Worm (Caenorhabditis elegans): ENCODE measurements around the gene ZK593.3.

Gene ZK593.3

ce11 chrIV:10935336-10935735 lies 19.8 kb downstream of the ZK593.3 start:
- peak; percentile 63 for TF ChIP-seq aha-1 (tag; optimal IDR thresholded peaks at IDR 0.05)
- peak; percentile 79 to 86 for TF ChIP-seq lin-35 (GFP tag; optimal IDR thresholded peaks at IDR 0.05)
- peak; percentile 94 for TF ChIP-seq ztf-4 (tag; optimal IDR thresholded peaks at IDR 0.05)
- TF ChIP-seq fkh-8 (tag; optimal IDR thresholded peaks at IDR 0.05) = peak; percentile 94
- peak; percentile 71 for TF ChIP-seq isw-1 (GFP tag; IDR thresholded peaks at IDR 0.05)
- TF ChIP-seq nhr-20 (tag; optimal IDR thresholded peaks at IDR 0.05) = peak; percentile 95
- TF ChIP-seq unc-98 (GFP tag; IDR thresholded peaks at IDR 0.05) = peak; percentile 51
- TF ChIP-seq lsy-2 (tag; optimal IDR thresholded peaks at IDR 0.05) = peak; percentile 89 to 90
- TF ChIP-seq mef-2 (tag; optimal IDR thresholded peaks at IDR 0.05) = peak; percentile 85
- TF ChIP-seq nhr-237 (tag; optimal IDR thresholded peaks at IDR 0.05) = peak; percentile 57
- TF ChIP-seq ets-5 (GFP tag; IDR thresholded peaks at IDR 0.05) = no peak
- TF ChIP-seq C16A3.4 (tag; optimal IDR thresholded peaks at IDR 0.05) = peak; percentile 77
- peak; percentile 93 for TF ChIP-seq nhr-47 (tag; optimal IDR thresholded peaks at IDR 0.05)
- TF ChIP-seq fos-1 (tag; optimal IDR thresholded peaks at IDR 0.05) = peak; percentile 77
- peak; percentile 87 for TF ChIP-seq jun-1 (tag; optimal IDR thresholded peaks at IDR 0.05)
- TF ChIP-seq blmp-1 (tag; optimal IDR thresholded peaks at IDR 0.05) = peak; percentile 77
- TF ChIP-seq ceh-82 (tag; optimal IDR thresholded peaks at IDR 0.05) = peak; percentile 47 to 84 (median 66)
- no peak for TF ChIP-seq unc-62 (GFP tag; optimal IDR thresholded peaks at IDR 0.05)
- peak; percentile 96 for TF ChIP-seq unc-86 (tag; optimal IDR thresholded peaks at IDR 0.05)
- TF ChIP-seq ceh-8 (GFP tag; optimal IDR thresholded peaks at IDR 0.05) = peak; percentile 87
- TF ChIP-seq nhr-11 (tag; optimal IDR thresholded peaks at IDR 0.05) = peak; percentile 90
- peak; percentile 79 to 82 for TF ChIP-seq efl-1 (optimal IDR thresholded peaks at IDR 0.05)
- peak; percentile 61 to 94 for TF ChIP-seq efl-1 (GFP tag; optimal IDR thresholded peaks at IDR 0.05 in 1 of 2)
- peak; percentile 69 for TF ChIP-seq ceh-88 (GFP tag; IDR thresholded peaks at IDR 0.05)
- TF ChIP-seq efl-3 (GFP tag; optimal IDR thresholded peaks at IDR 0.05) = no peak
- TF ChIP-seq lin-15B (tag; optimal IDR thresholded peaks at IDR 0.05) = no peak
- TF ChIP-seq aly-2 (tag; optimal IDR thresholded peaks at IDR 0.05) = peak; percentile 67
- peak; percentile 11 for TF ChIP-seq F16B12.6 (tag; optimal IDR thresholded peaks at IDR 0.05)
- TF ChIP-seq lin-39 (tag; optimal IDR thresholded peaks at IDR 0.05) = peak; percentile 88
- TF ChIP-seq unc-30 (tag; optimal IDR thresholded peaks at IDR 0.05) = no peak
- TF ChIP-seq mep-1 (tag; optimal IDR thresholded peaks at IDR 0.05) = peak; percentile 96
- peak; percentile 62 to 68 (median 64) for TF ChIP-seq dpl-1 (GFP tag; optimal IDR thresholded peaks at IDR 0.05)
- TF ChIP-seq rnt-1 (tag; optimal IDR thresholded peaks at IDR 0.05) = peak; percentile 94
- peak in 1 of 2 experiments; percentile 86 for TF ChIP-seq ztf-11 (tag; optimal IDR thresholded peaks at IDR 0.05)
- peak; percentile 99 for TF ChIP-seq dsc-1 (tag; optimal IDR thresholded peaks at IDR 0.05)
- peak; percentile 60 for TF ChIP-seq C04F5.9 (tag; optimal IDR thresholded peaks at IDR 0.05)
- TF ChIP-seq sptf-1 (tag; optimal IDR thresholded peaks at IDR 0.05) = no peak
- peak in 1 of 2 experiments; percentile 44 for TF ChIP-seq egl-27 (tag; optimal IDR thresholded peaks at IDR 0.05)
- TF ChIP-seq elt-2 (tag; optimal IDR thresholded peaks at IDR 0.05) = peak; percentile 50
- TF ChIP-seq tlp-1 (tag; optimal IDR thresholded peaks at IDR 0.05) = no peak
- peak; percentile 92 for TF ChIP-seq nhr-19 (GFP tag; conservative IDR thresholded peaks at IDR 0.05)
- no peak for TF ChIP-seq nhr-84 (tag; optimal IDR thresholded peaks at IDR 0.05)
- TF ChIP-seq mdl-1 (tag; optimal IDR thresholded peaks at IDR 0.05) = peak in 1 of 2 experiments; percentile 96
- peak; percentile 51 for TF ChIP-seq grh-1 (GFP tag; IDR thresholded peaks at IDR 0.05)
- TF ChIP-seq hlh-17 (GFP tag; optimal IDR thresholded peaks at IDR 0.05; ENCODE audit: borderline replicate concordance) = no peak
- TF ChIP-seq skn-1 (tag; optimal IDR thresholded peaks at IDR 0.05) = peak; percentile 78
- peak; percentile 80 for TF ChIP-seq vab-15 (tag; optimal IDR thresholded peaks at IDR 0.05)
- peak; percentile 99 for TF ChIP-seq lin-14 (GFP tag; optimal IDR thresholded peaks at IDR 0.05)
- no peak for TF ChIP-seq C34B4.2 (tag; optimal IDR thresholded peaks at IDR 0.05)
- TF ChIP-seq nhr-90 (tag; optimal IDR thresholded peaks at IDR 0.05; ENCODE audit: poor library complexity) = no peak
- peak; percentile 83 for TF ChIP-seq egl-13 (tag; optimal IDR thresholded peaks at IDR 0.05)
- TF ChIP-seq ceh-63 (GFP tag; optimal IDR thresholded peaks at IDR 0.05) = no peak
- peak; percentile 93 for TF ChIP-seq nhr-85 (tag)
